Worm (Caenorhabditis elegans) whole organism, young adult: ENCODE data around the gene H38K22.6.
A peak's percentile ranks its signal among the peaks of the same experiment; 100 is the strongest.

Source experiments
- C06A6.2 ChIP-seq: fragments of 200-800 bp; sonication (Bioruptor generic); conservative IDR thresholded peaks from 2 replicates; pipeline ENCODE4 v1.3.6; 2022; ENCODE audit warnings: missing genetic modification characterization, missing compliant biosample characterization
- D2030.7 ChIP-seq: fragments of 200-800 bp; sonication (Bioruptor generic); IDR thresholded peaks from 2 replicates; pipeline ENCODE4 v1.3.6; 2022; ENCODE audit warnings: missing genetic modification reagents, missing genetic modification characterization, missing compliant biosample characterization
- F10E7.11 ChIP-seq: sonication (generic microtip); optimal IDR thresholded peaks from 2 replicates; lab custom pipeline; 2017; ENCODE audit warnings: mild to moderate bottlenecking, missing genetic modification characterization, moderate library complexity, missing compliant biosample characterization
- F22D6.2 ChIP-seq: sonication (generic microtip); optimal IDR thresholded peaks from 2 replicates; lab custom pipeline; 2016; ENCODE audit warnings: mild to moderate bottlenecking, missing genetic modification characterization, missing compliant biosample characterization
- F49E8.2 ChIP-seq: sonication (generic microtip); optimal IDR thresholded peaks from 3 replicates; lab custom pipeline; 2017; ENCODE audit warnings: missing genetic modification characterization, mild to moderate bottlenecking, missing compliant biosample characterization, antibody characterized with exemption, moderate library complexity; ENCODE audit not compliant: insufficient read depth
- F57A8.1 ChIP-seq: fragments of 200-800 bp; sonication (Bioruptor generic); optimal IDR thresholded peaks from 2 replicates; lab custom pipeline; 2018; ENCODE audit warnings: mild to moderate bottlenecking, missing genetic modification characterization, moderate library complexity, missing compliant biosample characterization
- F57C9.4 ChIP-seq: sonication (generic microtip); optimal IDR thresholded peaks from 2 replicates; lab custom pipeline; 2017; ENCODE audit warnings: mild to moderate bottlenecking, missing genetic modification characterization, missing compliant biosample characterization
- Y67H2A.10 ChIP-seq: fragments of 200-800 bp; sonication (Bioruptor generic); conservative IDR thresholded peaks from 2 replicates; pipeline ENCODE4 v1.3.6; 2022; ENCODE audit warnings: missing genetic modification reagents, missing genetic modification characterization, missing compliant biosample characterization
- Y79H2A.3 ChIP-seq: fragments of 200-800 bp; sonication (Bioruptor generic); conservative IDR thresholded peaks from 2 replicates; pipeline ENCODE4 v1.3.6; 2022; ENCODE audit warnings: missing genetic modification reagents, missing genetic modification characterization, missing compliant biosample characterization
- aptf-2 ChIP-seq: fragments of 200-800 bp; sonication (Bioruptor generic); conservative IDR thresholded peaks from 2 replicates; pipeline ENCODE4 v1.3.6; 2022; ENCODE audit warnings: missing genetic modification reagents, missing genetic modification characterization, missing compliant biosample characterization
- aptf-3 ChIP-seq: fragments of 200-800 bp; sonication (Bioruptor generic); IDR thresholded peaks from 2 replicates; pipeline ENCODE4 v1.3.6; 2022; ENCODE audit warnings: missing genetic modification characterization, missing compliant biosample characterization
- attf-5 ChIP-seq: fragments of 200-800 bp; sonication (Bioruptor generic); optimal IDR thresholded peaks from 2 replicates; lab custom pipeline; 2018; ENCODE audit warnings: mild to moderate bottlenecking, missing genetic modification characterization, missing compliant biosample characterization
- bed-1 ChIP-seq: fragments of 200-800 bp; sonication (Bioruptor generic); IDR thresholded peaks from 2 replicates; pipeline ENCODE4 v1.3.6; 2022; ENCODE audit warnings: missing genetic modification reagents, missing genetic modification characterization, missing compliant biosample characterization
- bed-2 ChIP-seq: fragments of 200-800 bp; sonication (Bioruptor generic); IDR thresholded peaks from 2 replicates; pipeline ENCODE4 v1.3.6; 2022; ENCODE audit warnings: missing genetic modification reagents, missing genetic modification characterization, missing compliant biosample characterization
- ceh-27 ChIP-seq: fragments of 200-800 bp; sonication (Bioruptor generic); optimal IDR thresholded peaks from 2 replicates; lab custom pipeline; 2018; ENCODE audit warnings: mild to moderate bottlenecking, missing genetic modification characterization, moderate library complexity, missing compliant biosample characterization
- ceh-91 ChIP-seq: fragments of 200-800 bp; sonication (Bioruptor generic); IDR thresholded peaks from 2 replicates; pipeline ENCODE4 v1.3.6; 2022; ENCODE audit warnings: missing genetic modification reagents, missing genetic modification characterization, missing compliant biosample characterization
- egrh-3 ChIP-seq: fragments of 200-800 bp; sonication (Bioruptor generic); IDR thresholded peaks from 2 replicates; pipeline ENCODE4 v1.3.6; 2022; ENCODE audit warnings: missing genetic modification reagents, missing genetic modification characterization, missing compliant biosample characterization
- ets-4 ChIP-seq: fragments of 200-800 bp; sonication (Bioruptor generic); optimal IDR thresholded peaks from 2 replicates; lab custom pipeline; 2018; ENCODE audit warnings: mild to moderate bottlenecking, missing genetic modification characterization, missing compliant biosample characterization
- hlh-26 ChIP-seq: fragments of 200-800 bp; sonication (Bioruptor generic); conservative IDR thresholded peaks from 2 replicates; pipeline ENCODE4 v1.3.6; 2022; ENCODE audit warnings: missing genetic modification reagents, missing genetic modification characterization, missing compliant biosample characterization
- hmg-1.2 ChIP-seq: fragments of 200-800 bp; sonication (Bioruptor generic); IDR thresholded peaks from 2 replicates; pipeline ENCODE4 v1.3.6; 2022; ENCODE audit warnings: missing genetic modification reagents, missing genetic modification characterization, missing compliant biosample characterization
- hmg-20 ChIP-seq: fragments of 200-800 bp; sonication (Bioruptor generic); IDR thresholded peaks from 2 replicates; pipeline ENCODE4 v1.3.6; 2022; ENCODE audit warnings: missing genetic modification reagents, missing genetic modification characterization, missing compliant biosample characterization
- lin-40 ChIP-seq: sonication (generic microtip); optimal IDR thresholded peaks from 2 replicates; lab custom pipeline; 2016; ENCODE audit warnings: missing genetic modification characterization, mild to moderate bottlenecking, missing compliant biosample characterization, missing genotype, missing genetic modification reagents
- lsl-1 ChIP-seq: fragments of 200-800 bp; sonication (Bioruptor generic); optimal IDR thresholded peaks from 2 replicates; lab custom pipeline; 2018; ENCODE audit warnings: mild to moderate bottlenecking, missing genetic modification characterization, moderate library complexity, missing compliant biosample characterization
- mxl-1 ChIP-seq: sonication (generic microtip); optimal IDR thresholded peaks from 2 replicates; lab custom pipeline; 2016; ENCODE audit warnings: missing genetic modification characterization, missing compliant biosample characterization
- nfya-2 ChIP-seq: fragments of 200-800 bp; sonication (Bioruptor generic); IDR thresholded peaks from 2 replicates; pipeline ENCODE4 v1.3.6; 2022; ENCODE audit warnings: missing genetic modification reagents, missing genetic modification characterization, missing compliant biosample characterization
- nfyb-1 ChIP-seq: fragments of 200-800 bp; sonication (Bioruptor generic); IDR thresholded peaks from 2 replicates; pipeline ENCODE4 v1.3.6; 2022; ENCODE audit warnings: missing genetic modification reagents, missing genetic modification characterization, missing compliant biosample characterization
- nhr-120 ChIP-seq: fragments of 200-800 bp; sonication (Bioruptor generic); IDR thresholded peaks from 2 replicates; pipeline ENCODE4 v1.3.6; 2022; ENCODE audit warnings: missing genetic modification characterization, missing compliant biosample characterization
- pbrm-1 ChIP-seq: fragments of 200-800 bp; sonication (Bioruptor generic); IDR thresholded peaks from 2 replicates; pipeline ENCODE4 v1.3.6; 2022; ENCODE audit warnings: missing genetic modification reagents, missing genetic modification characterization, missing compliant biosample characterization
- rcor-1 ChIP-seq: fragments of 200-800 bp; sonication (Bioruptor generic); IDR thresholded peaks from 2 replicates; pipeline ENCODE4 v1.3.6; 2022; ENCODE audit warnings: missing genetic modification reagents, missing genetic modification characterization, missing compliant biosample characterization
- rec-8 ChIP-seq, 2 experiments: sonication (generic microtip); optimal IDR thresholded peaks; 2 replicates each; lab custom pipeline; 2016; ENCODE audit warnings: mild to moderate bottlenecking in 2 of 2, missing genetic modification characterization in 2 of 2, missing genetic modification reagents in 2 of 2, missing genotype in 2 of 2, missing biosample characterization in 1 of 2, missing compliant biosample characterization in 1 of 2, moderate library complexity in 1 of 2
- repo-1 ChIP-seq: sonication (generic microtip); optimal IDR thresholded peaks from 2 replicates; lab custom pipeline; 2017; ENCODE audit warnings: mild to moderate bottlenecking, missing genetic modification characterization, missing compliant biosample characterization
- snpc-4 ChIP-seq, 5 experiments: fragments of 150-350 bp in 1 of 5; sonication (generic microtip) in 4 of 5; optimal IDR thresholded peaks; 2 replicates each; lab custom pipeline; 2014 to 2018; ENCODE audit warnings: missing genetic modification characterization in 5 of 5, missing biosample characterization in 3 of 5, antibody characterized with exemption in 2 of 5, mild to moderate bottlenecking in 2 of 5, missing compliant biosample characterization in 2 of 5, missing genotype in 2 of 5, moderate library complexity in 2 of 5, missing genetic modification reagents in 1 of 5
- tbp1 ChIP-seq: fragments of 200-800 bp; sonication (Bioruptor generic); optimal IDR thresholded peaks from 2 replicates; lab custom pipeline; 2018; ENCODE audit warnings: mild to moderate bottlenecking, missing genetic modification characterization, missing compliant biosample characterization
- unc-62 ChIP-seq: fragments of 150-350 bp; optimal IDR thresholded peaks from 2 replicates; lab custom pipeline; 2014; ENCODE audit warnings: missing biosample characterization, missing genetic modification reagents, missing genetic modification characterization
- zfh-2 ChIP-seq: fragments of 200-800 bp; sonication (Bioruptor generic); conservative IDR thresholded peaks from 2 replicates; pipeline ENCODE4 v1.3.6; 2022; ENCODE audit warnings: missing genetic modification reagents, missing genetic modification characterization, missing compliant biosample characterization
- ztf-22 ChIP-seq: fragments of 200-800 bp; sonication (Bioruptor generic); optimal IDR thresholded peaks from 2 replicates; lab custom pipeline; 2018; ENCODE audit warnings: mild to moderate bottlenecking, missing genetic modification characterization, moderate library complexity, missing compliant biosample characterization
- ztf-25 ChIP-seq: fragments of 200-800 bp; sonication (Bioruptor generic); IDR thresholded peaks from 2 replicates; pipeline ENCODE4 v1.3.6; 2022; ENCODE audit warnings: missing genetic modification reagents, missing genetic modification characterization, missing compliant biosample characterization
- ztf-26 ChIP-seq: sonication (generic microtip); optimal IDR thresholded peaks from 2 replicates; lab custom pipeline; 2017; ENCODE audit warnings: missing genetic modification characterization, missing compliant biosample characterization
- ztf-6 ChIP-seq: fragments of 200-800 bp; sonication (Bioruptor generic); IDR thresholded peaks from 2 replicates; pipeline ENCODE4 v1.3.6; 2022; ENCODE audit warnings: missing genetic modification reagents, missing genetic modification characterization, missing compliant biosample characterization

The H38K22.6 gene

DNA sequence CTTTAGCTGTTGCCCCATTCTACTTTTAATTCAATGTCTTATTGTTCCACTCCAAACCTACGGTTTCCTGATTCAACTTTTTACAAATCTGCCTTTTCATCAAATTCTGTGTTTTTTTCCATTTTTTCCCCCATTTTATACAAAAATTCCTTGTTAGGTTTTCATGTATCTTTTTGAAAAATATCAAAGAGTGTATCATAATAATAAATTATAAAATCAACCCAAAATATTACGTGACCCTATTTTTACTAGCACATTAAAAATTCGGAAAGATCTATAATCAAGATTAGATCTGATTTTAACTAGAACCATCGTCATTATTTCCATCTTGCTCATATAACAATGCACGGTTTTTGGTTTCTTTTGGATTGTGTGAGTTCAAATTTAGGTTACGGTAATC is at the start of gene H38K22.6:
H38K22.6 (plus strand) TSS at position 301 of the 400 bp plus-strand sequence.
- TF ChIP-seq hlh-26, result no peak
- TF ChIP-seq mxl-1, result no peak
- no peak for TF ChIP-seq F22D6.2
- TF ChIP-seq nfya-2 (GFP tag; lab: Robert Waterston, UW), result no peak
- TF ChIP-seq D2030.7, result no peak
- no peak for TF ChIP-seq F49E8.2 (tag; lab: Kevin White, UChicago)
- no peak for TF ChIP-seq ceh-91 (GFP tag; lab: Robert Waterston, UW)

ce11 chrIII:4271059-4271458 is 49.2 kb upstream of the H38K22.6 start:
- no peak for TF ChIP-seq tbp1 (GFP tag; lab: Kevin White, UChicago)
- TF ChIP-seq Y67H2A.10 (GFP tag; lab: Robert Waterston, UW), result no peak
- TF ChIP-seq F10E7.11, result no peak

- TF ChIP-seq unc-62 (GFP tag; lab: Kevin White, UChicago) (peak; percentile 13), lsl-1 (GFP tag; lab: Kevin White, UChicago) (no peak)
Measured at ce11 chrIII:4272864-4273263, 47.3 kb upstream of the H38K22.6 start.

DNA sequence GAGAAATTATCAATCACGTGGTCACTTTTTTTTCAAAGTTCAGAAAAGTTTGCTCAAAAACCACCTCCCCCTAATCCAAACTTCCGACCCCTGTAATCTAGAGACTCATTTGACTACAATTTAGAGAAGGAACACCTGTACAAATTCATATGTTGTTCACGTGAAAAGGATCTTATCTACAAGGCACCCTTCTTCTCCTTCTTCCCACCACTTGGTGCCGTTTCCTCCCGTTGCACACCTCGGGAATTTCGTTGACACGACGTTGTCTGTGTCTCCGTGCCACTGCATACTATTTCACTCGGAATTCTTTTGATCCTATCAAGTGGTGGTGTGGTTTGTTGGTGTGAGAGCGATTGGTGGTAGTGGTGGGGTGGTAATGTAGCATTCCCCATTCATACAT is 45.7 kb upstream of the H38K22.6 start:
- TF ChIP-seq F57A8.1, result no peak
- no peak for TF ChIP-seq aptf-2 (GFP tag; lab: Robert Waterston, UW)
- TF ChIP-seq hmg-20 (GFP tag; lab: Robert Waterston, UW), result no peak
- peak; percentile 18; the same call in 1 of the 2 replicates for TF ChIP-seq hmg-1.2 (GFP tag; lab: Robert Waterston, UW)
- TF ChIP-seq nhr-120 (GFP tag; lab: Robert Waterston, UW), result no peak
- TF ChIP-seq D2030.7, result 0 out of 2 replicates have a peak, but pooled peaks have one; percentile 9
- no peak for TF ChIP-seq bed-1
- no peak for TF ChIP-seq rec-8 (tag; optimal IDR thresholded peaks at IDR 0.05; lab: Kevin White, UChicago)
- TF ChIP-seq pbrm-1, result no peak

- TF ChIP-seq ztf-6 (GFP tag; lab: Robert Waterston, UW), result no peak
- peak; percentile 67 for TF ChIP-seq nfyb-1 (GFP tag; lab: Robert Waterston, UW)
Measured at ce11 chrIII:4275704-4276103, 44.5 kb upstream of the H38K22.6 start.

DNA sequence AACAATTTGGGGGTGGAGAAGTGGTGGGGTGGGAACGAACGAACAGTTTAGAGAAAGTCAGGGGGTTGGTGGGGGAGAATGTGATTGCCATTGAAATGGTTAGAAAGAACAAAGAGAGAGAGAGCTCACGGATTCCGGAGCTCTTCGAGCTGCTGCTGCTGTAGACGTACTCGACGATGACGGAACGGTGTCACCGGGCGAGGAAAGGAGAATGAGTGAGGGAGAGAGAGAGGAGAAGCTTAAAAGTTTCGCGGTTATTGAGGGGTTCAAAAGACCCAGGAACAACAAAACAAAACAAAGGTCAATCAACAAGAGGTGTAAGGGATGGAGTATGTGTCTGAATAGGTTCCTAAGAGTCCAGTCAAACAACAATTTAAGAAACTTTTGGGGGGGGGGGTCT is 43.9 kb upstream of the H38K22.6 start:
- peak; percentile 39; the same call in 1 of the 2 replicates for TF ChIP-seq egrh-3 (GFP tag; lab: Robert Waterston, UW)
- TF ChIP-seq ztf-25 (GFP tag; lab: Robert Waterston, UW), result no peak
- TF ChIP-seq D2030.7, result no peak
- no peak for TF ChIP-seq ztf-22
- 0 out of 2 replicates have a peak, but pooled peaks have one; percentile 28 for TF ChIP-seq zfh-2 (GFP tag; lab: Robert Waterston, UW)
- TF ChIP-seq snpc-4 (GFP tag; optimal IDR thresholded peaks at IDR 0.05; lab: Kevin White, UChicago), result no peak
- TF ChIP-seq snpc-4 (tag; optimal IDR thresholded peaks at IDR 0.05; lab: Kevin White, UChicago), result no peak
- TF ChIP-seq lsl-1 (GFP tag; lab: Kevin White, UChicago), result no peak
- no peak for TF ChIP-seq Y67H2A.10 (GFP tag; lab: Robert Waterston, UW)

ce11 chrIII:4277762-4278161 is 42.5 kb upstream of the H38K22.6 start:
- TF ChIP-seq ztf-26 (no peak), repo-1 (tag; lab: Kevin White, UChicago) (no peak), F57C9.4 (no peak), ceh-27 (GFP tag; lab: Kevin White, UChicago) (no peak), lin-40 (no peak), ets-4 (GFP tag; lab: Kevin White, UChicago) (no peak), rcor-1 (GFP tag; lab: Robert Waterston, UW) (no peak), bed-2 (GFP tag; lab: Robert Waterston, UW) (no peak), attf-5 (GFP tag; lab: Kevin White, UChicago) (no peak), ztf-6 (GFP tag; lab: Robert Waterston, UW) (no peak), C06A6.2 (GFP tag; lab: Robert Waterston, UW) (no peak), snpc-4 (GFP tag; optimal IDR thresholded peaks at IDR 0.05; lab: Kevin White, UChicago) (no peak), snpc-4 (tag; optimal IDR thresholded peaks at IDR 0.05; lab: Kevin White, UChicago) (no peak), Y79H2A.3 (GFP tag; lab: Robert Waterston, UW) (no peak), aptf-3 (no peak)
